Fruit fly (Drosophila melanogaster): ENCODE data around the gene mbf1.

mbf1 gene

DNA sequence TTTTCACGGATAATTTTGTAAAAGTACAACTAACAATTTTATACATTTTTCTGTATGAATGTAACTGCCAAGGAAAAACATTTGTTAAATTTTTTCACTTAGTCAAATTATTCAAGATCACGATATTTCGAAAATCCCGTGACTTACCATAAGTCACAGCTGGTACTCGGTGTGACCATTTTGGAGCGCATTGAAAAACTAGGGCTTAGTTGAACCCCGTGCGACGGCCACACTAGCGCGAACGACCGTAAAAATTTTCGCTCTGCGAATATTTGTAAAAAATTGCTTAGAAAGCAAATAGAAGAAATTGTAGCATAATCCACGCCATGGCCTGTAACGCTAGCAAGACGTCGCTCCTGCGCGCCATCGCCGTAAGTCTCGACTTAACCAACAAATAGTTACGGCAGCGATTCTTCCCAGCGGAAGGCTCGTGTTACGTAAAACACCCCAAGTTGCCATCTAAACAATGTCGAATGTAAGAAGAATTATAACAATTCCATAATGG, 9.9 kb downstream of the mbf1 start, which contains the start of gene UQCR-C2 (continued):
- TF ChIP-seq pzg (GFP tag; optimal IDR thresholded peaks at IDR 0.05) (peak; percentile 93), lab (GFP tag; optimal IDR thresholded peaks at IDR 0.05) (no peak), Sin3A (optimal IDR thresholded peaks at IDR 0.05) (peak; percentile 39), CG30403 (GFP tag; optimal IDR thresholded peaks at IDR 0.05) (peak; percentile 8), HLH3B (GFP tag; IDR thresholded peaks at IDR 0.05) (no peak), Fer2 (tag; optimal IDR thresholded peaks at IDR 0.05) (no peak), CG4707 (GFP tag; optimal IDR thresholded peaks at IDR 0.05) (no peak), grau (tag; optimal IDR thresholded peaks at IDR 0.05) (peak; percentile 41), CG13123 (GFP tag; optimal IDR thresholded peaks at IDR 0.05) (no peak), CG1792 (GFP tag; optimal IDR thresholded peaks at IDR 0.05) (no peak), ase (GFP tag; IDR thresholded peaks at IDR 0.05) (no peak), Dek (tag; optimal IDR thresholded peaks at IDR 0.05) (peak; percentile 50), bowl (GFP tag; IDR thresholded peaks at IDR 0.05) (no peak), CG11085 (GFP tag; IDR thresholded peaks at IDR 0.05) (no peak), CG16863 (GFP tag; optimal IDR thresholded peaks at IDR 0.05) (no peak), fd64A (GFP tag; optimal IDR thresholded peaks at IDR 0.05) (no peak), hth (optimal IDR thresholded peaks at IDR 0.05) (no peak), CG1603 (tag; optimal IDR thresholded peaks at IDR 0.05) (peak; percentile 79), CG13296 (GFP tag; optimal IDR thresholded peaks at IDR 0.05) (no peak), Opbp (GFP tag; IDR thresholded peaks at IDR 0.05; ENCODE audit: partially characterized antibody) (peak; percentile 42; the same call in 1 of the 3 replicates), CG10543 (GFP tag; optimal IDR thresholded peaks at IDR 0.05) (no peak), CG2889 (GFP tag; IDR thresholded peaks at IDR 0.05) (no peak), Mes4 (GFP tag; optimal IDR thresholded peaks at IDR 0.05) (no peak), NC2α (GFP tag; optimal IDR thresholded peaks at IDR 0.05) (no peak), Asciz (GFP tag; optimal IDR thresholded peaks at IDR 0.05) (no peak), CoRest (tag; optimal IDR thresholded peaks at IDR 0.05) (peak; percentile 40), CG10366 (GFP tag; IDR thresholded peaks at IDR 0.05) (no peak), bcd (GFP tag; optimal IDR thresholded peaks at IDR 0.05) (no peak), slou (GFP tag; optimal IDR thresholded peaks at IDR 0.05) (no peak), nmo (GFP tag; optimal IDR thresholded peaks at IDR 0.05) (peak; percentile 42)

DNA sequence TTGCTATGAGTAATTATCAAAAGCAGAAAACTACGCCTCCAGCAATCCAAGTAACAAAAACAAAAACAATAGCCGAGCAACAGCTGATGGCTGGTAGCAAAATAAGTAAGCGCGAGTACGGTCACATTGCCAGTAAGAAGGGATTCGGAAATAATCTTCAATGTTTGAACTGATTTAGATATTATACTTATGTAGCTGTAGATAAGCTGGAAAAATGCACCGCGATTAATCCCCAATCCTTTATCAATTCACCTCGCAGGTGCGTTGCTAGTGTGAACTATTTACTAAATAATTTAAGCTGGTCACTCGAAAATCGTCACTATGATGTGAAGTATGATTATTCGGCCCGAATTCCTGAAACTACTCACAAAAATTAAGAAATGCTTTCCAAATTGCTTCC, 12.8 kb downstream of the mbf1 start, which contains the start of the genes Syx8 and CG32163:
TSS of gene Syx8 (minus strand) at position 69 of the 400 bp plus-strand sequence.
TSS of gene CG32163 (plus strand) at position 169 of the 400 bp plus-strand sequence.
- TF ChIP-seq Scr (GFP tag; IDR thresholded peaks at IDR 0.05; ENCODE audit: partially characterized antibody) (peak; percentile 17; the same call in 1 of the 2 replicates), CG13424 (tag; optimal IDR thresholded peaks at IDR 0.05) (no peak), CG7357 (GFP tag; IDR thresholded peaks at IDR 0.05) (peak; percentile 55; the same call in 1 of the 3 replicates), crp (GFP tag; optimal IDR thresholded peaks at IDR 0.05) (peak; percentile 26 to 89), CG4404 (GFP tag; IDR thresholded peaks at IDR 0.05) (no peak), CG9797 (GFP tag; optimal IDR thresholded peaks at IDR 0.05) (peak; percentile 82), BEAF-32 (GFP tag; optimal IDR thresholded peaks at IDR 0.05) (peak; percentile 43), phol (tag; optimal IDR thresholded peaks at IDR 0.05) (peak; percentile 13), sd (tag; optimal IDR thresholded peaks at IDR 0.05) (peak; percentile 62), Atf3 (GFP tag; optimal IDR thresholded peaks at IDR 0.05) (no peak), pzg (GFP tag; optimal IDR thresholded peaks at IDR 0.05) (peak; percentile 61), klu (GFP tag; IDR thresholded peaks at IDR 0.05) (no peak), nerfin-1 (tag; optimal IDR thresholded peaks at IDR 0.05) (peak; percentile 9), CG13624 (GFP tag; optimal IDR thresholded peaks at IDR 0.05) (peak; percentile 11), CG2678 (tag; optimal IDR thresholded peaks at IDR 0.05) (no peak), CG31441 (GFP tag; IDR thresholded peaks at IDR 0.05) (no peak), row (GFP tag; IDR thresholded peaks at IDR 0.05) (peak; percentile 56), CHES-1-like (GFP tag; optimal IDR thresholded peaks at IDR 0.05) (peak; percentile 5), Trl (optimal IDR thresholded peaks at IDR 0.05) (no peak), Trl (GFP tag; optimal IDR thresholded peaks at IDR 0.05) (no peak), gfzf (GFP tag; optimal IDR thresholded peaks at IDR 0.05) (peak; percentile 77), CG30020 (tag; optimal IDR thresholded peaks at IDR 0.05) (peak; percentile 13), Sry-δ (GFP tag; optimal IDR thresholded peaks at IDR 0.05) (peak; percentile 36), nmo (GFP tag; optimal IDR thresholded peaks at IDR 0.05) (peak; percentile 17)

All from whole organism, embryonic.